Fruit fly (Drosophila melanogaster) whole organism, adult: ENCODE results near the gene CG5966.
A peak's percentile ranks its signal among the peaks of the same experiment; 100 is the strongest.
"Not testable (repeated sequence)": the region's sequence is repeated elsewhere in the genome, so short reads cannot be mapped to it uniquely, and the experiment has no call there.

ENCODE experiments used
- CG11617 ChIP-seq: fragments of 200-800 bp; sonication (Bioruptor generic); optimal IDR thresholded peaks from 2 replicates; lab custom pipeline; 2017; ENCODE audit warnings: mild to moderate bottlenecking, missing biosample characterization, missing genetic modification reagents, missing genetic modification characterization
- CG12768 ChIP-seq: fragments of 200-800 bp; sonication (Bioruptor generic); optimal IDR thresholded peaks from 2 replicates; lab custom pipeline; 2017; ENCODE audit warnings: missing biosample characterization, missing genetic modification characterization, mild to moderate bottlenecking, moderate library complexity, missing genetic modification reagents
- CG14711 ChIP-seq: fragments of 200-800 bp; sonication (Bioruptor generic); optimal IDR thresholded peaks from 2 replicates; lab custom pipeline; 2018; ENCODE audit warnings: missing biosample characterization, mild to moderate bottlenecking, missing genetic modification characterization, moderate library complexity
- CG1620 ChIP-seq: fragments of 200-800 bp; sonication (Bioruptor generic); optimal IDR thresholded peaks from 2 replicates; lab custom pipeline; 2016; ENCODE audit warnings: missing biosample characterization, missing genetic modification characterization
- CG33017 ChIP-seq: fragments of 200-800 bp; sonication (Bioruptor generic); optimal IDR thresholded peaks from 2 replicates; lab custom pipeline; 2018; ENCODE audit warnings: missing biosample characterization, mild to moderate bottlenecking, missing genetic modification characterization, moderate library complexity
- CG5204 ChIP-seq: fragments of 200-800 bp; sonication (Bioruptor generic); optimal IDR thresholded peaks from 2 replicates; lab custom pipeline; 2016; ENCODE audit warnings: missing biosample characterization, missing genetic modification characterization
- CG7045 ChIP-seq: fragments of 200-800 bp; sonication (Bioruptor generic); optimal IDR thresholded peaks from 2 replicates; lab custom pipeline; 2017; ENCODE audit warnings: missing biosample characterization, mild to moderate bottlenecking, missing genetic modification characterization
- CG7101 ChIP-seq: fragments of 200-800 bp; sonication (Bioruptor generic); optimal IDR thresholded peaks from 2 replicates; lab custom pipeline; 2018; ENCODE audit warnings: missing biosample characterization, mild to moderate bottlenecking, missing genetic modification characterization, moderate library complexity
- Clk ChIP-seq: fragments of 200-800 bp; sonication (Bioruptor generic); optimal IDR thresholded peaks from 2 replicates; lab custom pipeline; 2017; ENCODE audit warnings: missing biosample characterization, missing genetic modification characterization
- Crg-1 ChIP-seq: fragments of 200-800 bp; sonication (Bioruptor generic); optimal IDR thresholded peaks from 2 replicates; lab custom pipeline; 2016; ENCODE audit warnings: missing biosample characterization, missing genetic modification characterization
- Hr96 ChIP-seq: fragments of 200-800 bp; sonication (Bioruptor generic); optimal IDR thresholded peaks from 2 replicates; lab custom pipeline; 2016; ENCODE audit warnings: missing biosample characterization, missing genetic modification characterization
- Mnt ChIP-seq: fragments of 200-800 bp; sonication (Bioruptor generic); optimal IDR thresholded peaks from 2 replicates; lab custom pipeline; 2016; ENCODE audit warnings: missing biosample characterization, mild to moderate bottlenecking, missing genetic modification characterization
- bab1 ChIP-seq: fragments of 200-800 bp; sonication (Bioruptor generic); optimal IDR thresholded peaks from 3 replicates; lab custom pipeline; 2019; ENCODE audit warnings: missing biosample characterization, mild to moderate bottlenecking, missing genetic modification characterization, moderate library complexity
- cic ChIP-seq: fragments of 200-800 bp; sonication (Bioruptor generic); optimal IDR thresholded peaks from 2 replicates; lab custom pipeline; 2017; ENCODE audit warnings: missing biosample characterization, mild to moderate bottlenecking, missing genetic modification characterization, moderate library complexity
- cnc ChIP-seq, 2 experiments: fragments of >200 bp; optimal IDR thresholded peaks; 2 replicates each; lab custom pipeline; 2017
- kay ChIP-seq: fragments of 200-800 bp; sonication (Bioruptor generic); peaks from one replicate; lab custom pipeline; 2016; ENCODE audit warnings: missing biosample characterization, missing genetic modification characterization, borderline replicate concordance
- ovo ChIP-seq: fragments of 200-800 bp; sonication (Bioruptor generic); optimal IDR thresholded peaks from 2 replicates; lab custom pipeline; 2016; ENCODE audit warnings: missing biosample characterization, missing genetic modification characterization
- pad ChIP-seq: fragments of 200-800 bp; sonication (Bioruptor generic); optimal IDR thresholded peaks from 3 replicates; lab custom pipeline; 2017; ENCODE audit warnings: missing biosample characterization, missing genetic modification characterization, mild to moderate bottlenecking, moderate library complexity, missing genetic modification reagents
- tj ChIP-seq: fragments of 200-800 bp; sonication (Bioruptor generic); optimal IDR thresholded peaks from 3 replicates; lab custom pipeline; 2017; ENCODE audit warnings: missing biosample characterization, mild to moderate bottlenecking, missing genetic modification characterization, moderate library complexity
- toe ChIP-seq: fragments of 200-800 bp; sonication (Bioruptor generic); optimal IDR thresholded peaks from 2 replicates; lab custom pipeline; 2016; ENCODE audit warnings: missing biosample characterization, missing genetic modification characterization

The CG5966 gene

dm6 chrX:5988088-5988987 lies at the start of gene CG5966:
TSS of gene CG5966 (plus strand) at chrX:5988791.
- TF ChIP-seq ovo = peak; percentile 25
- TF ChIP-seq kay (GFP tag; lab: Kevin White, UChicago) = peak; percentile 67
- peak; percentile 33 for TF ChIP-seq Hr96
- no peak for TF ChIP-seq CG7045 (GFP tag; lab: Kevin White, UChicago)

DNA sequence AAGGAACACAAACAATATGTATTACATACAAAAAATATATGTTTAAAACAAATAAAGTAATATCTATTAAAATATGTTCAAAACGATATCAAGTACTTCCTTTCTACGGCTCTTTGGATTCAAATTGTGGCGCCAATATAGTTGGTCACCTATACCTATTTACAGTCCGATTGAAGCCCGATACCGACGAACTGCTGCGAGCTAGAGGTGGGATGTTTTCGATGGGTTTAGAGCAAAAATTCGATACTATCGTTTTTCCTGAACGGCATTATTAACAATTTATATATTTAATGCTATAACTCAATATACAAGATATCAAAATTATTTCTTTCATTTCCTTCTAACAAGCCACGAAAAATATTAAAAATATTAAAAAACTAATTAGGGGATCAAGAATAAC lies 46.8 kb upstream of the CG5966 start:
- no peak for TF ChIP-seq CG7101
- TF ChIP-seq pad = no peak
- TF ChIP-seq CG5204 (GFP tag; lab: Kevin White, UChicago) = no peak
- TF ChIP-seq tj (GFP tag; lab: Kevin White, UChicago) = no peak
- no peak for TF ChIP-seq kay (GFP tag; lab: Kevin White, UChicago)
- no peak for TF ChIP-seq bab1 (GFP tag; lab: Kevin White, UChicago)
- TF ChIP-seq CG1620 = no peak
- no peak for TF ChIP-seq cnc (optimal IDR thresholded peaks at IDR 0.05; lab: Kevin White, UChicago)
- TF ChIP-seq CG33017 = no peak
- no peak for TF ChIP-seq toe
- no peak for TF ChIP-seq CG7045 (GFP tag; lab: Kevin White, UChicago)
- no peak for TF ChIP-seq cic
- no peak for TF ChIP-seq Hr96
- no peak for TF ChIP-seq Mnt (GFP tag; lab: Kevin White, UChicago)

DNA sequence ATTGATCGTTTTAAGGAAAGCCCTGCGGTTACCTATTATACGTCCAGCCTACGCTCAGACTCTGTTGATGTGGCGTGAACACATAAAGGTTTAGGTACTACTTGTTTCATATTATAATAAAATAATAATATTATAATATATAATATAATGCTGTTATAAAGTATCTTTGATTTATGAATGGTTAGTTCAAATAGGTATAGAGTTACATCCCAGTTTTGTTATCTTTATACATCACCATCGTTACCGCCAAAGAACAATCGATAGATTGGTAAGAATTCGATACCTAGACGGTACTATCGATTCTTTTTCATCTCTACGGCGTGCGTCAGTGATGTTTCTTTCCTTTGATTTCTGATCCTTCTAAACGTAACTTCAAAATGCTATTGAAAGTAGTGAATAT lies 46.3 kb upstream of the CG5966 start, which contains the start of gene CG12728:
Gene CG12728, plus strand, starts transcription at position 301 of the 400 bp plus-strand sequence.
- not testable (repeated sequence) for TF ChIP-seq pad; tj (GFP tag; lab: Kevin White, UChicago); Crg-1

DNA sequence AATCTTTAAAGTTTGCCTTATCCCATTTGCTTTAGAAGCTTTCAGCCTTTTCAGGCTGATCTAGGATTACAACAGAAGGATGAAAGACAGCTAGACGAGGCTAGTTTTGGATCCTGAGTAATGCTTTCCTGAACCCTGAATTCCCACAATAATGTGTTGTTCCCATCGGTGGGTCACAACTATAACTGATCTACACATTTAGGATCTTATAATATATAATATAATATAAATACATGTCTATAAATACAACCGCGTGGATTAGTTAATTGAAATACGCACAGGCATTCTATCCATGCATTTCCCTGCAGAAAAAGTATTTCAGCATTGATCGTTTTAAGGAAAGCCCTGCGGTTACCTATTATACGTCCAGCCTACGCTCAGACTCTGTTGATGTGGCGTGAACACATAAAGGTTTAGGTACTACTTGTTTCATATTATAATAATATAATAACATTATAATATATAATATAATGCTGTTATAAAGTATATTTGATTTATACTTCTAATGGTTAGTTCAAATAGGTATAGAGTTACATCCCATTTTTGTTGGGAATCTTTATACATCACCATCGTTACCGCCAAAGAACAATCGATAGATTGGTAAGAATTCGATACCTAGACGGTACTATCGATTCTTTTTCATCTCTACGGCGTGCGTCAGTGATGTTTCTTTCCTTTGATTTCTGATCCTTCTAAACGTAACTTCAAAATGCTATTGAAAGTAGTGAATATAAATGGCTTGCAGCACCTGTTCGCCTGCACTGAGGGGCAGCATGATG lies 43.4 kb upstream of the CG5966 start, which contains the start of gene CG32756:
Gene CG32756, plus strand, starts transcription at position 631 of the 779 bp plus-strand sequence.
- not testable (repeated sequence) for TF ChIP-seq bab1 (GFP tag; lab: Kevin White, UChicago); cnc (optimal IDR thresholded peaks at IDR 0.05; lab: Kevin White, UChicago); pad

- TF ChIP-seq Mnt (GFP tag; lab: Kevin White, UChicago) (peak; percentile 34), CG12768 (no peak), cic (peak; percentile 16), toe (no peak), cnc (optimal IDR thresholded peaks at IDR 0.05; lab: Kevin White, UChicago) (no peak), bab1 (GFP tag; lab: Kevin White, UChicago) (no peak)
These were observed 40.6 kb upstream of the CG5966 start, which contains the start of gene CG6041 for dm6 chrX:5947870-5948498. TSS of gene CG6041 (plus strand) at chrX:5948160.

dm6 chrX:5949951-5950350 lies 38.6 kb upstream of the CG5966 start, which contains the start of gene CG32755:
TSS of gene CG32755 (plus strand) at chrX:5950251.
- no peak for TF ChIP-seq bab1 (GFP tag; lab: Kevin White, UChicago)
- no peak for TF ChIP-seq CG5204 (GFP tag; lab: Kevin White, UChicago)
- no peak for TF ChIP-seq Crg-1
- TF ChIP-seq pad = no peak
- TF ChIP-seq CG7045 (GFP tag; lab: Kevin White, UChicago) = no peak
- TF ChIP-seq Clk = no peak
- TF ChIP-seq CG33017 = no peak
- TF ChIP-seq ovo = no peak
- TF ChIP-seq CG1620 = no peak
- TF ChIP-seq CG14711 = no peak
- no peak for TF ChIP-seq CG12768
- TF ChIP-seq kay (GFP tag; lab: Kevin White, UChicago) = no peak
- no peak for TF ChIP-seq cic
- TF ChIP-seq Mnt (GFP tag; lab: Kevin White, UChicago) = no peak
- no peak for TF ChIP-seq toe
- no peak for TF ChIP-seq cnc (optimal IDR thresholded peaks at IDR 0.05; lab: Kevin White, UChicago)
- TF ChIP-seq Hr96 = no peak
- TF ChIP-seq tj (GFP tag; lab: Kevin White, UChicago) = no peak
- TF ChIP-seq CG7101 = no peak

DNA sequence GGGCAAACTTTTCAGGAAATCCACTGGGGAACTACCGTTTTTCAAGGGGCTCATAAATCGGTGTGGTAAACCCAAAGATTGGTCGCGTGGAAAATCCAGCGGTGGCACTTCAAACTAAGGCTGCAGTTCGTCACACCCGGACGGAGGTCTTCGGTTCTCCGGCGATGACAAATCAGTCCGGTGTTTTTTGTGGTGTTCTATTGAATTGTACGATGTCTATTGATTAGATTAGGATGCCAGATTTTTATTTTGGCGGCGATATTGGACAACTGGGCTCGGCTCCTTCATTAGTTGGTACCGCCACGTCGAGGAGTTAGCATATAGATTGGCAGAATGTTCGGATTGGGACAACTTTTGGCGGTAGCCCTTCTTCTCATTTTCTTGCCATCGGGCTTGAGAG lies 36.3 kb upstream of the CG5966 start, which contains the start of gene CG6048:
Gene CG6048, plus strand, starts transcription at position 301 of the 400 bp plus-strand sequence.
- TF ChIP-seq CG7101 = no peak
- no peak for TF ChIP-seq toe
- no peak for TF ChIP-seq pad
- no peak for TF ChIP-seq tj (GFP tag; lab: Kevin White, UChicago)
- TF ChIP-seq CG11617 (GFP tag; lab: Kevin White, UChicago) = no peak
- TF ChIP-seq cnc (optimal IDR thresholded peaks at IDR 0.05; lab: Kevin White, UChicago) = no peak
- TF ChIP-seq kay (GFP tag; lab: Kevin White, UChicago) = no peak
- no peak for TF ChIP-seq Clk
- TF ChIP-seq CG14711 = no peak
- no peak for TF ChIP-seq CG7045 (GFP tag; lab: Kevin White, UChicago)
